Worm (Caenorhabditis elegans) whole organism, early embryonic: ENCODE data around the gene ZK970.8.

ENCODE experiments used
- aly-1 ChIP-seq: sonication (generic microtip); optimal IDR thresholded peaks from 2 replicates; lab custom pipeline; 2016; ENCODE audit warnings: missing genetic modification characterization, missing compliant biosample characterization
- ama-1 ChIP-seq: fragments of 150-350 bp; optimal IDR thresholded peaks from 2 replicates; lab custom pipeline; 2014
- flt-1 ChIP-seq: fragments of 200-800 bp; sonication (Bioruptor generic); IDR thresholded peaks from 2 replicates; pipeline ENCODE4 v1.3.6; 2022; ENCODE audit warnings: missing genetic modification characterization, missing compliant biosample characterization
- scrt-1 ChIP-seq: fragments of 200-800 bp; sonication (Bioruptor generic); IDR thresholded peaks from 2 replicates; pipeline ENCODE4 v1.3.6; 2022; ENCODE audit warnings: missing genetic modification characterization, missing compliant biosample characterization
- sea-1 ChIP-seq: fragments of 200-800 bp; sonication (Bioruptor generic); conservative IDR thresholded peaks from 2 replicates; pipeline ENCODE4 v1.3.6; 2022; ENCODE audit warnings: missing genetic modification characterization, missing compliant biosample characterization
- tbx-11 ChIP-seq: fragments of 200-800 bp; sonication (Bioruptor generic); IDR thresholded peaks from 2 replicates; pipeline ENCODE4 v1.3.6; 2022; ENCODE audit warnings: missing genetic modification characterization, missing compliant biosample characterization

- TF ChIP-seq ama-1 (lab: Kevin White, UChicago) (no peak), sea-1 (no peak), tbx-11 (GFP tag; lab: Robert Waterston, UW) (no peak), scrt-1 (GFP tag; lab: Robert Waterston, UW) (no peak), aly-1 (no peak), flt-1 (GFP tag; lab: Robert Waterston, UW) (no peak)
Observed at ce11 chrII:10302646-10303045, 6.8 kb upstream of the ZK970.8 start, which contains the start of gene clpp-1.
